Worm (Caenorhabditis elegans) whole organism, early embryonic: ENCODE results near the gene C25H3.11.

Experiments used
- B0310.2 ChIP-seq: sonication (generic microtip); optimal IDR thresholded peaks from 2 replicates; lab custom pipeline; 2016; ENCODE audit warnings: mild to moderate bottlenecking, missing genetic modification characterization, missing compliant biosample characterization
- F13C5.2 ChIP-seq: sonication (generic microtip); optimal IDR thresholded peaks from 2 replicates; lab custom pipeline; 2017; ENCODE audit warnings: mild to moderate bottlenecking, missing genetic modification characterization, inconsistent platforms, missing compliant biosample characterization
- ama-1 ChIP-seq: fragments of 150-350 bp; optimal IDR thresholded peaks from 2 replicates; lab custom pipeline; 2014
- ceh-13 ChIP-seq: fragments of 200-800 bp; sonication (Bioruptor generic); optimal IDR thresholded peaks from 2 replicates; lab custom pipeline; 2018; ENCODE audit warnings: mild to moderate bottlenecking, missing genetic modification characterization, missing compliant biosample characterization
- ceh-36 ChIP-seq: sonication (generic microtip); optimal IDR thresholded peaks from 2 replicates; lab custom pipeline; 2016; ENCODE audit warnings: missing genetic modification characterization, inconsistent platforms, missing compliant biosample characterization
- ets-7 ChIP-seq: sonication (generic microtip); optimal IDR thresholded peaks from 2 replicates; lab custom pipeline; 2016; ENCODE audit warnings: missing genotype, missing genetic modification characterization, missing compliant biosample characterization
- flt-1 ChIP-seq: fragments of 200-800 bp; sonication (Bioruptor generic); IDR thresholded peaks from 2 replicates; pipeline ENCODE4 v1.3.6; 2022; ENCODE audit warnings: missing genetic modification characterization, missing compliant biosample characterization
- hmbx-1 ChIP-seq: sonication (generic microtip); optimal IDR thresholded peaks from 2 replicates; lab custom pipeline; 2016; ENCODE audit warnings: mild to moderate bottlenecking, missing genetic modification characterization, missing compliant biosample characterization
- tbx-11 ChIP-seq: fragments of 200-800 bp; sonication (Bioruptor generic); IDR thresholded peaks from 2 replicates; pipeline ENCODE4 v1.3.6; 2022; ENCODE audit warnings: missing genetic modification characterization, missing compliant biosample characterization
- tra-4 ChIP-seq: sonication (generic microtip); optimal IDR thresholded peaks from 2 replicates; lab custom pipeline; 2017; ENCODE audit warnings: missing genetic modification characterization, missing compliant biosample characterization

ce11 chrII:5727707-5728106 is 38.9 kb upstream of the C25H3.11 start, which contains the start of gene rab-3:
- TF ChIP-seq tra-4 (tag; lab: Kevin White, UChicago) = no peak
- no peak for TF ChIP-seq ceh-13 (GFP tag; lab: Kevin White, UChicago)
- no peak for TF ChIP-seq ama-1
- no peak for TF ChIP-seq tbx-11 (GFP tag; lab: Robert Waterston, UW)
- no peak for TF ChIP-seq ets-7
- TF ChIP-seq B0310.2 (tag; lab: Kevin White, UChicago) = no peak
- no peak for TF ChIP-seq F13C5.2 (tag; lab: Kevin White, UChicago)
- no peak for TF ChIP-seq ceh-36
- TF ChIP-seq flt-1 (GFP tag; lab: Robert Waterston, UW) = no peak
- TF ChIP-seq hmbx-1 (tag; lab: Kevin White, UChicago) = no peak
